Worm (Caenorhabditis elegans) whole organism, L1 larva: Measurements from ENCODE around the gene R160.10.
A peak's percentile ranks its signal among the peaks of the same experiment; 100 is the strongest.
"Not testable (repeated sequence)": the region's sequence is repeated elsewhere in the genome, so short reads cannot be mapped to it uniquely, and the experiment has no call there.

Experiments used
- blmp-1 ChIP-seq: fragments of 150-350 bp; optimal IDR thresholded peaks from 2 replicates; lab custom pipeline; 2014; ENCODE audit warnings: missing biosample characterization, missing genetic modification characterization
- ceh-82 ChIP-seq, 3 experiments: fragments of 150-350 bp in 1 of 3; sonication (generic microtip) in 2 of 3; optimal IDR thresholded peaks; 2 replicates each; lab custom pipeline; 2014 to 2017; ENCODE audit warnings: missing biosample characterization in 3 of 3, missing genetic modification characterization in 3 of 3
- efl-1 ChIP-seq, 4 experiments: fragments of 150-350 bp; optimal IDR thresholded peaks in 3 of 4; peaks in 1 of 4; 1 replicate in 1 of 4; 2 replicates in 3 of 4; lab custom pipeline; 2014; ENCODE audit warnings: missing biosample characterization in 2 of 4, missing genetic modification characterization in 2 of 4, missing genetic modification reagents in 2 of 4
- elt-2 ChIP-seq: sonication (generic microtip); optimal IDR thresholded peaks from 2 replicates; lab custom pipeline; 2016; ENCODE audit warnings: missing genetic modification characterization, mild to moderate bottlenecking, inconsistent platforms, missing compliant biosample characterization, missing genetic modification reagents
- elt-3 ChIP-seq, 6 experiments: fragments of 150-350 bp in 1 of 6; sonication (generic microtip); optimal IDR thresholded peaks; 2 replicates each; lab custom pipeline; 2017 to 2018; ENCODE audit warnings: missing biosample characterization in 6 of 6, missing genetic modification characterization in 6 of 6, inconsistent platforms in 1 of 6
- ets-5 ChIP-seq: fragments of 200-800 bp; sonication (Bioruptor generic); IDR thresholded peaks from 2 replicates; pipeline ENCODE4 v1.3.6; 2022; ENCODE audit warnings: missing genetic modification characterization, missing compliant biosample characterization
- fkh-10 ChIP-seq: sonication (generic microtip); optimal IDR thresholded peaks from 2 replicates; lab custom pipeline; 2017; ENCODE audit warnings: missing biosample characterization, missing genetic modification reagents, missing genetic modification characterization
- grh-1 ChIP-seq: fragments of 200-800 bp; sonication (Bioruptor generic); IDR thresholded peaks from 2 replicates; pipeline ENCODE4 v1.3.6; 2022; ENCODE audit warnings: missing genetic modification reagents, missing genetic modification characterization, missing compliant biosample characterization
- hlh-4 ChIP-seq: sonication (generic microtip); optimal IDR thresholded peaks from 2 replicates; lab custom pipeline; 2016; ENCODE audit warnings: mild to moderate bottlenecking, missing genetic modification characterization, missing compliant biosample characterization
- hpl-2 ChIP-seq: fragments of 150-350 bp; optimal IDR thresholded peaks from 2 replicates; lab custom pipeline; 2014; ENCODE audit warnings: missing biosample characterization, missing genetic modification reagents, missing genetic modification characterization
- irx-1 ChIP-seq: sonication (generic microtip); optimal IDR thresholded peaks from 2 replicates; lab custom pipeline; 2016; ENCODE audit warnings: missing genetic modification characterization, missing compliant biosample characterization
- isw-1 ChIP-seq: fragments of 200-800 bp; sonication (Bioruptor generic); IDR thresholded peaks from 2 replicates; pipeline ENCODE4 v1.3.6; 2022; ENCODE audit warnings: missing genetic modification characterization, missing compliant biosample characterization
- lin-14 ChIP-seq: fragments of 200-800 bp; sonication (Bioruptor generic); optimal IDR thresholded peaks from 2 replicates; lab custom pipeline; 2018; ENCODE audit warnings: mild to moderate bottlenecking, missing genetic modification characterization, moderate library complexity, missing compliant biosample characterization
- lin-15B ChIP-seq: fragments of 150-350 bp; sonication (generic microtip); optimal IDR thresholded peaks from 3 replicates; lab custom pipeline; 2014; ENCODE audit warnings: missing biosample characterization, missing genetic modification characterization
- lin-35 ChIP-seq, 2 experiments: fragments of 150-350 bp; optimal IDR thresholded peaks; 2 replicates each; lab custom pipeline; 2014; ENCODE audit warnings: missing biosample characterization in 2 of 2, missing genetic modification characterization in 2 of 2, missing genetic modification reagents in 2 of 2
- lir-3 ChIP-seq: sonication (generic microtip); optimal IDR thresholded peaks from 2 replicates; lab custom pipeline; 2016; ENCODE audit warnings: mild to moderate bottlenecking, missing genetic modification characterization, moderate library complexity, missing compliant biosample characterization; ENCODE audit not compliant: poor library complexity
- lsy-2 ChIP-seq, 2 experiments: fragments of 150-350 bp; optimal IDR thresholded peaks; 2 replicates each; lab custom pipeline; 2014; ENCODE audit warnings: missing biosample characterization in 2 of 2, missing genetic modification characterization in 2 of 2
- nhr-19 ChIP-seq: fragments of 200-800 bp; sonication (Bioruptor generic); conservative IDR thresholded peaks from 2 replicates; pipeline ENCODE4 v1.3.6; 2022; ENCODE audit warnings: missing genetic modification characterization, missing compliant biosample characterization
- nhr-77 ChIP-seq: fragments of 150-350 bp; optimal IDR thresholded peaks from 2 replicates; lab custom pipeline; 2014; ENCODE audit warnings: missing biosample characterization, missing genetic modification characterization
- nhr-85 ChIP-seq: sonication (generic microtip); peaks from one replicate; lab custom pipeline; 2016; ENCODE audit warnings: missing genetic modification characterization, inconsistent platforms, missing compliant biosample characterization
- pqm-1 ChIP-seq: sonication (generic microtip); optimal IDR thresholded peaks from 3 replicates; lab custom pipeline; 2017; ENCODE audit warnings: missing biosample characterization, missing genetic modification characterization
- skn-1 ChIP-seq: fragments of 150-350 bp; optimal IDR thresholded peaks from 2 replicates; lab custom pipeline; 2014; ENCODE audit warnings: missing biosample characterization, missing genetic modification characterization
- snu-23 ChIP-seq: sonication (generic microtip); optimal IDR thresholded peaks from 2 replicates; lab custom pipeline; 2016; ENCODE audit warnings: missing genetic modification characterization, missing compliant biosample characterization
- tbx-2 ChIP-seq: sonication (generic microtip); optimal IDR thresholded peaks from 2 replicates; lab custom pipeline; 2016; ENCODE audit warnings: missing genetic modification characterization, missing compliant biosample characterization
- tlp-1 ChIP-seq: fragments of 150-350 bp; optimal IDR thresholded peaks from 2 replicates; lab custom pipeline; 2014; ENCODE audit warnings: missing biosample characterization, missing genetic modification characterization
- zip-4 ChIP-seq: fragments of 200-800 bp; sonication (Bioruptor generic); optimal IDR thresholded peaks from 2 replicates; lab custom pipeline; 2018; ENCODE audit warnings: mild to moderate bottlenecking, missing genetic modification characterization, moderate library complexity, missing compliant biosample characterization
- ztf-4 ChIP-seq: fragments of 150-350 bp; optimal IDR thresholded peaks from 2 replicates; lab custom pipeline; 2014; ENCODE audit warnings: missing biosample characterization, missing genetic modification characterization

Gene R160.10

DNA sequence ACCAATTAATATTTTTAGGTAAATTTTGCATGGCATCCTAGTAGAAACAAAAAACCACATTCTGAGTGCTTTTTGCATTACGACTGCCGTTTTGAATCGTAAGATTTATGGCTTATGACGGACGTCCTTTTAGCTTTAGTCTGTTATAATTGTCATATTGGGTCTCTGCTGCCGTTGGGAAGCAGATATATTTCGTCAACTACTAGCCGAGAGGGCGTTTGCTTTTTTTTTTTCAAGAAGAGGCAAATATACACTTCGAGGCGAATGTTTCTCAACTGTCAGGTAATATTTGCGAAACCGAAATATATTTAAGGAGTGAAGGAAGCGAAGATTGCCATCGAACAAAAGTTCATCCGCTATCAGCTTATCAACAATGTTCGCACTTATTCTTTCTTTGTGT, 23.4 kb downstream of the R160.10 start, which contains the start of gene F14H12.3:
Gene F14H12.3 (plus strand): TSS at position 301 of the 400 bp plus-strand sequence.
- TF ChIP-seq elt-3 (tag; optimal IDR thresholded peaks at IDR 0.05; lab: Kevin White, UChicago) (no peak), nhr-85 (tag; lab: Kevin White, UChicago) (peak; percentile 12)

DNA sequence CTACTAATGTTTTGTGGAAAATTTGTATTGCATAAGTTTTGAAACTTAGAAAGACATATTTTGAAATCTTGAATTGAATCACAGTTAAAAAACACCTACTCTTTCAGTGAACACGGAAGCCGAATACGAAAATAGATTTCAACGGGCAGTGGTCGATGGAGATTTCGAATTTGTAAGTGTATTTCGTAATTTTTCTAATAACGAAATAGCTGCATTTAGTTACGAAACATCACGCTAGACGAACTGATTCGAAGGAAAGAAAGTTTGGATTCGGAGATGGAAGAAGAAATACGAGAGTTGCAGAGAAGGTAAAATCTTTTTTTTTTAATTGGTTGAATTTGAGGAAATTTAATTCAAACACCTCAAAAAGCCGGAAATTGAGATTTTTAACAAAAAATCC, 24.6 kb downstream of the R160.10 start:
- TF ChIP-seq skn-1 (tag; lab: Kevin White, UChicago) = peak; percentile 60
- TF ChIP-seq isw-1 = no peak

ce11 chrX:4339332-4339731, 28.0 kb downstream of the R160.10 start, which contains the start of gene cst-1:
TSS of gene cst-1 (plus strand) at chrX:4339632.
- TF ChIP-seq lir-3 (tag; lab: Kevin White, UChicago); elt-3 (tag; optimal IDR thresholded peaks at IDR 0.05; lab: Kevin White, UChicago); irx-1: not testable (repeated sequence)

- TF ChIP-seq ceh-82 (tag; optimal IDR thresholded peaks at IDR 0.05; lab: Kevin White, UChicago); lsy-2 (tag; optimal IDR thresholded peaks at IDR 0.05; lab: Kevin White, UChicago); hlh-4 (tag; lab: Kevin White, UChicago): not testable (repeated sequence)
These were observed 31.4 kb downstream of the R160.10 start, which contains the start of gene cst-2 for ce11 chrX:4335950-4336349. TSS of gene cst-2 (minus strand) at chrX:4336050.

ce11 chrX:4332305-4332704, 35.0 kb downstream of the R160.10 start, which contains the start of gene C24A8.6:
TSS of gene C24A8.6 (minus strand) at chrX:4332405.
- TF ChIP-seq lin-35 (GFP tag; optimal IDR thresholded peaks at IDR 0.05; lab: Kevin White, UChicago); ceh-82 (tag; optimal IDR thresholded peaks at IDR 0.05; lab: Kevin White, UChicago); nhr-19: not testable (repeated sequence)

- TF ChIP-seq pqm-1 (no peak), hpl-2 (no peak), nhr-77 (tag; lab: Kevin White, UChicago) (no peak), lin-15B (tag; lab: Kevin White, UChicago) (no peak), tbx-2 (tag; lab: Kevin White, UChicago) (no peak), blmp-1 (no peak), grh-1 (no peak), tlp-1 (tag; lab: Kevin White, UChicago) (no peak), lin-14 (GFP tag; lab: Kevin White, UChicago) (no peak), ztf-4 (tag; lab: Kevin White, UChicago) (no peak), snu-23 (GFP tag; lab: Kevin White, UChicago) (no peak)
These were observed 38.5 kb downstream of the R160.10 start, which contains the start of gene C24A8.5 for ce11 chrX:4328816-4329215. TSS of gene C24A8.5 (minus strand) at chrX:4328916.

- TF ChIP-seq efl-1 (optimal IDR thresholded peaks at IDR 0.05; lab: Kevin White, UChicago) (no peak), efl-1 (GFP tag; optimal IDR thresholded peaks at IDR 0.05 in 1 of 2; lab: Kevin White, UChicago) (peak in 1 of 2 experiments; percentile 88), fkh-10 (peak; percentile 64), ets-5 (GFP tag; lab: Robert Waterston, UW) (no peak), lin-14 (GFP tag; lab: Kevin White, UChicago) (peak; percentile 54)
These were observed 44.4 kb downstream of the R160.10 start for ce11 chrX:4322847-4323455.

ce11 chrX:4320563-4320962, 46.8 kb downstream of the R160.10 start, which contains the start of gene dop-6:
TSS of gene dop-6 (plus strand) at chrX:4320863.
- TF ChIP-seq zip-4 (GFP tag; lab: Kevin White, UChicago) = no peak
- no peak for TF ChIP-seq elt-2 (tag; lab: Kevin White, UChicago)
